Worm (Caenorhabditis elegans): ENCODE results near the gene R07G3.8.

- TF ChIP-seq unc-62 (GFP tag; optimal IDR thresholded peaks at IDR 0.05) (no peak), lsy-2 (tag; optimal IDR thresholded peaks at IDR 0.05) (no peak), nhr-237 (tag; optimal IDR thresholded peaks at IDR 0.05) (no peak), nhr-76 (tag; optimal IDR thresholded peaks at IDR 0.05) (no peak), nhr-90 (tag; optimal IDR thresholded peaks at IDR 0.05; ENCODE audit: poor library complexity) (no peak), ces-1 (GFP tag; optimal IDR thresholded peaks at IDR 0.05) (no peak), ztf-4 (tag; optimal IDR thresholded peaks at IDR 0.05) (no peak), elt-3 (tag; optimal IDR thresholded peaks at IDR 0.05) (no peak)
Observed at ce11 chrII:7620413-7620812, at the start of gene R07G3.8.

Measured in whole organism, L1 larva.